In the genomic region with DNA sequence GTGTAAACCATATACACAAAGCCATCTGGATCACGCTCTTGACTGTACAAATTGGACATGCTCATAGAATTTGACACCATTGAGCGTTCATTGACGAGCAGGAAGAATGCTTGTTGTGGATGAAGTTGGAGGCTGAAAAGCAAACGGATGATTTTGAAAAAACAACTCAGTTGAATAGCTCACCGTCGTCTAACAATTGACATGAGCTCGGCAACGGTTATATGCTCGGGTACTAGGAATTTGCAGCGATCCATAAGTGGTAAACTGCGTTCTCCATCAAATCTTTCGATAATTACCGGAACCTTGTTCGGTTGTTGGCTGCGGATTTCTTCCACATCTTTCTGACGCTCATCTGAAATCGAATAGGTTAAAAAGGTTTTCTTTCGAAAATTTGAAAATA, we compare ENCODE assay signal across 2 worm cellular contexts.
A peak's percentile ranks its signal among the peaks of the same experiment; 100 is the strongest.
TF ChIP-seq lines count a peak whose summit lies in the region.

No protein-coding gene starts in this region.

TF ChIP-seq in whole organism, L3 larva, 47 proteins besides CTCF, POLR2A, EP300 and RAD21:
- no peak for TF ChIP-seq elt-2 (tag; optimal IDR thresholded peaks at IDR 0.05; lab: Kevin White, UChicago)
- peak; percentile 68 for TF ChIP-seq ama-1 (optimal IDR thresholded peaks at IDR 0.05; lab: Kevin White, UChicago)
- no peak for TF ChIP-seq mdl-1 (tag; optimal IDR thresholded peaks at IDR 0.05; lab: Kevin White, UChicago)
- no peak for TF ChIP-seq eor-1 (tag; optimal IDR thresholded peaks at IDR 0.05; lab: Kevin White, UChicago)
- no peak for TF ChIP-seq snpc-4 (tag; optimal IDR thresholded peaks at IDR 0.05; lab: Kevin White, UChicago)
- TF ChIP-seq ceh-28 (tag; optimal IDR thresholded peaks at IDR 0.05; lab: Kevin White, UChicago) = no peak
- TF ChIP-seq elt-1 (tag; optimal IDR thresholded peaks at IDR 0.05; lab: Kevin White, UChicago) = no peak
- no peak for TF ChIP-seq elt-3 (tag; optimal IDR thresholded peaks at IDR 0.05; lab: Kevin White, UChicago)

TF ChIP-seq in whole organism, young adult, 124 proteins besides CTCF, POLR2A, EP300 and RAD21:
- TF ChIP-seq nhr-120 (GFP tag; IDR thresholded peaks at IDR 0.05; lab: Robert Waterston, UW) = no peak
- no peak for TF ChIP-seq ccch-3 (GFP tag; optimal IDR thresholded peaks at IDR 0.05; lab: Kevin White, UChicago)
- 0 out of 2 replicates have a peak, but pooled peaks have one; percentile 9 for TF ChIP-seq Y95B8A.8 (GFP tag; IDR thresholded peaks at IDR 0.05; lab: Robert Waterston, UW)
- TF ChIP-seq pha-4 (tag; optimal IDR thresholded peaks at IDR 0.05; lab: Kevin White, UChicago) = no peak
- no peak for TF ChIP-seq ets-4 (GFP tag; optimal IDR thresholded peaks at IDR 0.05; lab: Kevin White, UChicago)
- TF ChIP-seq tbp1 (GFP tag; optimal IDR thresholded peaks at IDR 0.05; lab: Kevin White, UChicago) = no peak
- no peak for TF ChIP-seq cebp-1 (GFP tag; IDR thresholded peaks at IDR 0.05; lab: Robert Waterston, UW)
- TF ChIP-seq cebp-1 (tag; optimal IDR thresholded peaks at IDR 0.05; lab: Kevin White, UChicago) = no peak
- TF ChIP-seq nhr-80 (tag; optimal IDR thresholded peaks at IDR 0.05; lab: Kevin White, UChicago) = no peak
- no peak for TF ChIP-seq madf-10 (tag; optimal IDR thresholded peaks at IDR 0.05; lab: Kevin White, UChicago)
- no peak for TF ChIP-seq hmg-1.2 (GFP tag; IDR thresholded peaks at IDR 0.05; lab: Robert Waterston, UW)
- TF ChIP-seq K12H6.12 (tag; optimal IDR thresholded peaks at IDR 0.05; lab: Kevin White, UChicago) = no peak
- peak; percentile 56 for TF ChIP-seq ama-1 (optimal IDR thresholded peaks at IDR 0.05; lab: Kevin White, UChicago)
- no peak for TF ChIP-seq ama-1 (GFP tag; optimal IDR thresholded peaks at IDR 0.05; lab: Kevin White, UChicago)
- TF ChIP-seq ceh-91 (GFP tag; IDR thresholded peaks at IDR 0.05; lab: Robert Waterston, UW) = no peak
- TF ChIP-seq mcd-1 (GFP tag; IDR thresholded peaks at IDR 0.05; lab: Robert Waterston, UW) = no peak
- TF ChIP-seq atf-7 (tag; optimal IDR thresholded peaks at IDR 0.05; lab: Kevin White, UChicago) = no peak
- 0 out of 2 replicates have a peak, but pooled peaks have one; percentile 7 for TF ChIP-seq C17E4.6 (GFP tag; IDR thresholded peaks at IDR 0.05; lab: Robert Waterston, UW)
- TF ChIP-seq T07F8.4 (tag; optimal IDR thresholded peaks at IDR 0.05; lab: Kevin White, UChicago) = no peak
- TF ChIP-seq pbrm-1 (GFP tag; IDR thresholded peaks at IDR 0.05; lab: Robert Waterston, UW) = 0 out of 2 replicates have a peak, but pooled peaks have one; percentile 5
- TF ChIP-seq tlf-1 (GFP tag; optimal IDR thresholded peaks at IDR 0.05; lab: Kevin White, UChicago) = no peak
- no peak for TF ChIP-seq F39B2.1 (GFP tag; IDR thresholded peaks at IDR 0.05; lab: Robert Waterston, UW)
- TF ChIP-seq attf-5 (GFP tag; optimal IDR thresholded peaks at IDR 0.05; lab: Kevin White, UChicago) = no peak
- no peak for TF ChIP-seq tbx-9 (tag; optimal IDR thresholded peaks at IDR 0.05; lab: Kevin White, UChicago; ENCODE audit: borderline replicate concordance)
- TF ChIP-seq xnd-1 (tag; optimal IDR thresholded peaks at IDR 0.05; lab: Kevin White, UChicago) = no peak
TF ChIP-seq in whole organism, young adult: peak in this region for 4.
